Fruit fly (Drosophila melanogaster) Kc167 (cell line): ENCODE data around the gene CG10657.

Experiments used
- Myc ChIP-seq: fragments of >200 bp; optimal IDR thresholded peaks from 2 replicates; lab custom pipeline; 2017; ENCODE audit warnings: missing external identifiers
- Sin3A ChIP-seq: fragments of >200 bp; optimal IDR thresholded peaks from 2 replicates; lab custom pipeline; 2018; ENCODE audit warnings: missing external identifiers
- h ChIP-seq: fragments of >200 bp; optimal IDR thresholded peaks from 3 replicates; lab custom pipeline; 2018; ENCODE audit warnings: missing external identifiers
- insv ChIP-seq: fragments of >200 bp; optimal IDR thresholded peaks from 3 replicates; lab custom pipeline; 2018; ENCODE audit warnings: missing external identifiers
- psq ChIP-seq: fragments of >200 bp; optimal IDR thresholded peaks from 2 replicates; lab custom pipeline; 2017; ENCODE audit warnings: missing external identifiers
- ttk ChIP-seq: sonication (Bioruptor generic); optimal IDR thresholded peaks from 2 replicates; lab custom pipeline; 2017; ENCODE audit warnings: missing external identifiers

CG10657 gene

DNA sequence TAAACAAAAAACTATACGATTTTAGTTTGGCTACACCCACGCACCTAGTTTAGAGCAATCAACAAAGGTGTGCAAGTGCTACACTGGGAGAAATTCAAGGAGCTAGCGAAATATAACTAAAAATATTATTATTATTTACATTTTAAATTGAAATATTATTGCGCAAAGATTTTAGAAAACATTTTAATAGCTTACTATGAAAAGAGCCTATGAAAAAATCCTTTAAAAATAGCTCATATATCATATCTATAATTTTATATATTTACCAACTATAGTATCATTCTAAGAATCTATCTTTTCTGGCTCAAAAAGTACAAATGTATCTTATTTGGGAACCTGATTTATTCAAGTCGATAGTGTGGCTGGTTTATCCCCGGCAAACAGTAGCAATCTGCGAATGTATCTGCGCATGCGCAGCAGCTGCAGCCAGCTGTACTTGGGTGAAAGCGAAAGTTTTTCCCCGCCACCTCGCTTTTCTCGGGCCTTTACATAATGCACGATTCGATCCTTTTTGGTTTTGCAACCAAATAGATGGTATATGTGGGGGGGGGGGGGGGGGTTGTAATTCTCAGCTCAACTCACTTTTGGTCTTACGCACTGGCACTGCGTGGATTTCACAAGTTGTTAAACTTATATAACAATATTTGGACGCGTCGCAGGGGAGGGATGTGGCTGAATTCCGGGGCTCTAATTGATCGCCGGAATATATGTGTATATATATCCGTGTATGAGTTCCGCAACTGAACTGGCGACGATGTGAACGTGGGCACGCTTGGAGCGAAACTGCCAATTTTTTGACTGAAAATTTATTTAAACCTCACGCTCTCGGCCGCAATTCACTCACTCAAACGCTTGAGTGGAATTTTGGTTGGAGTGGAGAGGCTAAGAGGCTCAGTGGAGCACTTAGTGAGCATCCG, at the start of gene CG10657:
CG10657 (minus strand) TSS at position 789 of the 917 bp plus-strand sequence.
- no peak for TF ChIP-seq psq (lab: Kevin White, UChicago)
- no peak for TF ChIP-seq Myc (lab: Kevin White, UChicago)
- no peak for TF ChIP-seq h (lab: Kevin White, UChicago)
- no peak for TF ChIP-seq Sin3A (lab: Kevin White, UChicago)
- TF ChIP-seq ttk (lab: Kevin White, UChicago) = no peak
- TF ChIP-seq insv (lab: Kevin White, UChicago) = no peak

dm6 chr3L:12537123-12537522, 40.1 kb upstream of the CG10657 start, which contains the start of gene CG4069:
Gene CG4069, minus strand, starts transcription at chr3L:12537315.
- TF ChIP-seq psq (lab: Kevin White, UChicago) (no peak), h (lab: Kevin White, UChicago) (no peak), ttk (lab: Kevin White, UChicago) (no peak), Sin3A (lab: Kevin White, UChicago) (no peak), insv (lab: Kevin White, UChicago) (no peak), Myc (lab: Kevin White, UChicago) (no peak)

dm6 chr3L:12534318-12534717, 37.3 kb upstream of the CG10657 start, which contains the start of gene Pmm2:
Gene Pmm2, plus strand, starts transcription at chr3L:12534590.
- no peak for TF ChIP-seq psq (lab: Kevin White, UChicago)
- TF ChIP-seq ttk (lab: Kevin White, UChicago) = no peak
- TF ChIP-seq Sin3A (lab: Kevin White, UChicago) = no peak
- no peak for TF ChIP-seq Myc (lab: Kevin White, UChicago)
- no peak for TF ChIP-seq h (lab: Kevin White, UChicago)
- no peak for TF ChIP-seq insv (lab: Kevin White, UChicago)

DNA sequence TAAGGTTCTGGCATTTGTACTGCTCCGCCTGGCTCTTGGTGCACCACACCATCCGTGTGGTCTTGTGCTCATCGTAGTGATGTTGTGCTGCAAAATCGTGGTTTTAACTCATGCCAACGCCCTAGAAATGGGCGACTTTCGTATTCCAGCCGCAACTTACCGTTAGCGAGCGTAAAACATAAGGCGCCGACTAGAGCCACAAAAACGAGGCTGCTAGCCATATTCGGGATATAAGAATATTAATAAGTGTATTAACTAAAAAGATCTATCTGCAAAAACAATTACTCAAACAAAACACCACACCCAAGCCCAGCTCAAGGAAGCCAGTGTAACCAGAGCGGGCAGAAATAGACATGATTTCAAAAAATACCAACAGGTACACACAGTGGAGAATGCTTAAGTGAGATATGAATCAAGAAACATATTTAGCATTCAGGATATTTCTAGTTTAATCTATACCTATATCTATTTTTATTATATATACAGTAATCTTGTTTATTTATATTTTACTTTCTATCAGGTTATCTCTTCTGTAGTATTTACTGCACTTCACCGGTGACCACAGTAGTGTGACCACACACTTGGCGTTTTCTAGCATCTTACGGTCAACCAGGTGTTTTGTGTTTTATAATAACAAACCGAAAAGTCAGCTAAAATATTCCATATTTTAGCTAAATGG, 36.5 kb upstream of the CG10657 start, which contains the start of the genes Tsf2 and CG34242:
Tsf2 (minus strand) TSS at position 333 of the 679 bp plus-strand sequence.
CG34242 (plus strand) TSS at position 605 of the 679 bp plus-strand sequence.
- TF ChIP-seq ttk (lab: Kevin White, UChicago) (no peak), insv (lab: Kevin White, UChicago) (no peak), h (lab: Kevin White, UChicago) (no peak), psq (lab: Kevin White, UChicago) (no peak), Myc (lab: Kevin White, UChicago) (no peak), Sin3A (lab: Kevin White, UChicago) (no peak)

DNA sequence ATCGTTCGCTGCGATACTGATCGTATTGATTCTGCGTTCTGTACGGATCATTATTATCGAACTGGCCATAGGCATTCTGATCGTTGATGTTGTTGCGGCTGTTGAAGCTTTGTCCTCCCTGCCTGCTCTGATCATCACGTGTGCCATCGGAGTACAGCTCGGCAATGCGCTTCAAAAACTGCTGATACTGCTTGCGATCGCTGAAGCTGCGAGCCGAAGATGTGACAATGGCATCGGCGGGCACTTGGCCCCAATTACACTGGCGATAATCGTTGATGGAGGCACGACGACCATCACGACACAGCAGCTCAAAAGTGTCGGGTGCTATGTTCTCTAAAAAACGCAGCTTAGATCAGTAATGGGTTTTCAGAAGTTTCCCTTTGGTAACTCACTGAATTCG, 35.2 kb upstream of the CG10657 start:
- TF ChIP-seq ttk (lab: Kevin White, UChicago) (no peak), insv (lab: Kevin White, UChicago) (no peak), psq (lab: Kevin White, UChicago) (no peak), h (lab: Kevin White, UChicago) (no peak), Myc (lab: Kevin White, UChicago) (no peak), Sin3A (lab: Kevin White, UChicago) (no peak)

DNA sequence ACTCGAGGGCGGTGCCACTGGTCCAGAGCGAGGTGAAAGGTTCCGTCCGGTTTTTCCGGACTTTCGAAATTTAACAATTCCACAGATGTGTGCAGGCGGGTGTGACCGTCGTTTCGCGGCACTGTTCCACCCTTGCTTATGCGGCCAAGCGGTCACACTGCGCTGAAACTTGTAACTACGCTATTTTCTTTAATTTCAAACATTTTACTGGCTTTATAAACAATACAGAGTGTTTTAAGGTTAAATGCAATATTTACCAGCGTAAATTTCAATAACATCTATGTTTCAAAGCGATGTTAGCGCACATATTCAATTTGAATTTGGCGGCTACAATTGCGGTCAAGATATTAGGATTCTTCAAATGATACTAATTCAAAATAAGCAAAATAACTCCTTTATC, 33.0 kb upstream of the CG10657 start, which contains the start of gene nst:
nst (minus strand) TSS at position 128 of the 400 bp plus-strand sequence.
- TF ChIP-seq Myc (lab: Kevin White, UChicago) = no peak
- TF ChIP-seq insv (lab: Kevin White, UChicago) = no peak
- TF ChIP-seq h (lab: Kevin White, UChicago) = no peak
- no peak for TF ChIP-seq ttk (lab: Kevin White, UChicago)
- TF ChIP-seq psq (lab: Kevin White, UChicago) = no peak
- no peak for TF ChIP-seq Sin3A (lab: Kevin White, UChicago)

dm6 chr3L:12529431-12530007, 32.5 kb upstream of the CG10657 start:
- TF ChIP-seq h (lab: Kevin White, UChicago) = no peak
- TF ChIP-seq insv (lab: Kevin White, UChicago) = no peak
- no peak for TF ChIP-seq Sin3A (lab: Kevin White, UChicago)
- TF ChIP-seq ttk (lab: Kevin White, UChicago) = no peak
- TF ChIP-seq Myc (lab: Kevin White, UChicago) = no peak
- no peak for TF ChIP-seq psq (lab: Kevin White, UChicago)

DNA sequence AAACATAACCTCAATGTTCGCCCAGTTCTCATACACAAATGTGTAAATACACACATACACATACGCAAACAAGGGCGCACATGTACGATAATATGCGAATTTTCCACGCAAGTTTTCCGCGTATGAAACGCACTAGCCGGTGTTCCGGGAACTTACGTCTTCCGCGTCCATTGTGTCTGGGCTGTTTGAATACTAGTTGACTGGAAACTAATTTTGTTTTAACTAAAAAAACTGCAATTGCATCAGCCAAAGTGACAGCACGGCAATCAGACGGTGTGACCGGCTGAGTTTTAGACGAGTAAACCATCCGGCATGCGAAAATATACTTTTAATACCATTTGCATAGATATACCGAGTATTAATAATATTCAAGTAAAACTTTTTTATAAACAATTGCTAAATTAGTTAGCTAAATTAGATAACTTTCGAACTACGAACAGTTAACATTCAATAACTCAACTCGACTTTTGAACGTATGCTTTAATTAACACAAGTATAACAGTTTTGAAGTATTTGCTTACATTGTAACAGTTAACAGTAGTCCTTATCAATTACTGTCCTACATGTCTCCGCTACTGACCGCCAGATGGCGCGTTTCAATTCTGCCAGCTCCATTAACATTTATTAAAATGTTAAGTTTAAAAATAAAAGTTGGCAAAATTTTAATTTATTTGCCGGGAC, 29.6 kb upstream of the CG10657 start, which contains the start of gene eIF2beta:
eIF2beta (minus strand) TSS at position 299 of the 681 bp plus-strand sequence.
- no peak for TF ChIP-seq insv (lab: Kevin White, UChicago)
- TF ChIP-seq Sin3A (lab: Kevin White, UChicago) = no peak
- no peak for TF ChIP-seq h (lab: Kevin White, UChicago)
- TF ChIP-seq ttk (lab: Kevin White, UChicago) = no peak
- no peak for TF ChIP-seq psq (lab: Kevin White, UChicago)
- TF ChIP-seq Myc (lab: Kevin White, UChicago) = no peak

- TF ChIP-seq insv (lab: Kevin White, UChicago) = no peak
- TF ChIP-seq Myc (lab: Kevin White, UChicago) = no peak
- no peak for TF ChIP-seq ttk (lab: Kevin White, UChicago)
- no peak for TF ChIP-seq Sin3A (lab: Kevin White, UChicago)
- TF ChIP-seq psq (lab: Kevin White, UChicago) = no peak
- TF ChIP-seq h (lab: Kevin White, UChicago) = no peak
These were observed 26.9 kb upstream of the CG10657 start, which contains the start of the genes ver and Gcn5 for dm6 chr3L:12523941-12524340. Gene ver, plus strand, starts transcription at chr3L:12523987. Gene Gcn5, minus strand, starts transcription at chr3L:12524014.
